Worm (Caenorhabditis elegans) whole organism, late embryonic: ENCODE measurements around the gene erh-2.

Experiments used
- F13H6.1 ChIP-seq: sonication (generic microtip); optimal IDR thresholded peaks from 2 replicates; lab custom pipeline; 2016; ENCODE audit warnings: missing genetic modification characterization, missing compliant biosample characterization
- ama-1 ChIP-seq: fragments of 150-350 bp; optimal IDR thresholded peaks from 2 replicates; lab custom pipeline; 2014
- ceh-14 ChIP-seq: sonication (generic microtip); optimal IDR thresholded peaks from 2 replicates; lab custom pipeline; 2016; ENCODE audit warnings: missing genotype, missing genetic modification characterization, missing compliant biosample characterization
- dmd-4 ChIP-seq: sonication (generic microtip); optimal IDR thresholded peaks from 2 replicates; lab custom pipeline; 2016; ENCODE audit warnings: borderline replicate concordance, missing genetic modification characterization, missing compliant biosample characterization
- dve-1 ChIP-seq: sonication (generic microtip); optimal IDR thresholded peaks from 2 replicates; lab custom pipeline; 2017; ENCODE audit warnings: antibody characterized with exemption, mild to moderate bottlenecking, missing genetic modification characterization, missing compliant biosample characterization
- elt-2 ChIP-seq: sonication (generic microtip); optimal IDR thresholded peaks from 2 replicates; lab custom pipeline; 2016; ENCODE audit warnings: missing genetic modification reagents, missing genetic modification characterization, missing compliant biosample characterization
- madf-2 ChIP-seq: sonication (generic microtip); optimal IDR thresholded peaks from 2 replicates; lab custom pipeline; 2017; ENCODE audit warnings: missing genetic modification characterization, missing compliant biosample characterization
- nfya-1 ChIP-seq: sonication (generic microtip); optimal IDR thresholded peaks from 2 replicates; lab custom pipeline; 2017; ENCODE audit warnings: missing genetic modification characterization, mild to moderate bottlenecking, missing compliant biosample characterization, antibody characterized with exemption, moderate library complexity
- nhr-11 ChIP-seq: fragments of 150-350 bp; optimal IDR thresholded peaks from 2 replicates; lab custom pipeline; 2014; ENCODE audit warnings: missing biosample characterization, missing genetic modification characterization
- odd-2 ChIP-seq: sonication (generic microtip); optimal IDR thresholded peaks from 2 replicates; lab custom pipeline; 2017; ENCODE audit warnings: antibody characterized with exemption, mild to moderate bottlenecking, missing genetic modification characterization, missing compliant biosample characterization
- pha-4 ChIP-seq: fragments of 150-350 bp; optimal IDR thresholded peaks from 2 replicates; lab custom pipeline; 2018; ENCODE audit warnings: missing biosample characterization, missing genetic modification reagents, missing genetic modification characterization
- sox-4 ChIP-seq: sonication (generic microtip); optimal IDR thresholded peaks from 2 replicates; lab custom pipeline; 2017; ENCODE audit warnings: mild to moderate bottlenecking, missing genetic modification characterization, inconsistent platforms, missing compliant biosample characterization
- tbx-7 ChIP-seq: sonication (generic microtip); optimal IDR thresholded peaks from 2 replicates; lab custom pipeline; 2016; ENCODE audit warnings: missing genotype, missing genetic modification characterization, missing compliant biosample characterization
- unc-55 ChIP-seq: sonication (generic microtip); optimal IDR thresholded peaks from 2 replicates; lab custom pipeline; 2017; ENCODE audit warnings: missing biosample characterization, missing genetic modification reagents, missing genetic modification characterization

DNA sequence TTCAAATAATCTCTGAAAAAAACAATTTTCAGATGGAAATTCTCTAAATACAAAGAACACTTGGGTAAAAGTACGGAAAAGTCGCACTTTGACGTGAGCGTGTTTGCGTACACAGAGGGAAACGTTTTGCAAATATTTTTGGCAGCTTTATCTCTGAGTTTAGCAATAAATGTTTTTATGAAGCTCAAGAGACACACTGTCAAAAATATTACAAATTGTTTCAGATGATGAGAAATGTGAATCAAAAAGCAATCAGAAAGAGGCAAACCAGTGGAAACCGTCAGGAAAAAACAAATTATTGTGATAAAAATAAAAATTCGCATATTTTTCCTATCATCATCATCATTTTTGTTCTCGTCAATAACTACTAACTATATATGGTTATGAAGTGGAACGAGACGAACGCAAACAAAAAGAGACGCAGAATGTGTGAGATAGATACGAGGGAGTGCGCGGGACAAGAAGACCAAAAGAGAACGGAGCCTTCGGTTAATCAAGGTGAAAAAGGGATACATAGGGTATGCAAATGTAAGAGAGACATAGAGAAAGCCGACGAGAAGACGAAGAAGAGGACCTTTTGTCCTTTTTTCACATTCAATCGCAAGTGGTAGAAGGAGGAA lies 19.4 kb downstream of the erh-2 start, which contains the start of gene sel-2:
- no peak for TF ChIP-seq tbx-7 (tag; lab: Kevin White, UChicago)
- TF ChIP-seq F13H6.1: no peak
- TF ChIP-seq madf-2 (tag; lab: Kevin White, UChicago): no peak
- TF ChIP-seq pha-4 (tag; lab: Kevin White, UChicago): no peak
- no peak for TF ChIP-seq elt-2 (tag; lab: Kevin White, UChicago)
- TF ChIP-seq ceh-14 (tag; lab: Kevin White, UChicago): no peak
- TF ChIP-seq sox-4 (tag; lab: Kevin White, UChicago): no peak
- no peak for TF ChIP-seq dve-1 (tag; lab: Kevin White, UChicago)
- TF ChIP-seq nfya-1 (tag; lab: Kevin White, UChicago): peak; percentile 54
- TF ChIP-seq ama-1 (lab: Kevin White, UChicago): no peak
- no peak for TF ChIP-seq unc-55
- TF ChIP-seq dmd-4 (tag; lab: Kevin White, UChicago): no peak
- TF ChIP-seq nhr-11 (tag; lab: Kevin White, UChicago): no peak
- no peak for TF ChIP-seq odd-2 (tag; lab: Kevin White, UChicago)
